Fruit fly (Drosophila melanogaster): ENCODE measurements around the gene S6kII.

Gene S6kII

dm6 chrX:22487667-22488593 lies 41.8 kb upstream of the S6kII start:
- no peak for TF ChIP-seq br (GFP tag; optimal IDR thresholded peaks at IDR 0.05)
- TF ChIP-seq OdsH (GFP tag; optimal IDR thresholded peaks at IDR 0.05) = peak; percentile 17
- peak; percentile 30 for TF ChIP-seq rgr (GFP tag; optimal IDR thresholded peaks at IDR 0.05)
- peak; percentile 41 for TF ChIP-seq woc (GFP tag; optimal IDR thresholded peaks at IDR 0.05)
- peak; percentile 8 for TF ChIP-seq psq (GFP tag; optimal IDR thresholded peaks at IDR 0.05)
- no peak for TF ChIP-seq Mio (GFP tag; optimal IDR thresholded peaks at IDR 0.05)
- no peak for TF ChIP-seq usp (GFP tag; optimal IDR thresholded peaks at IDR 0.05)
- TF ChIP-seq foxo (GFP tag; optimal IDR thresholded peaks at IDR 0.05) = peak in 1 of 2 experiments; percentile 30
- peak; percentile 48 for TF ChIP-seq HLH106 (tag; optimal IDR thresholded peaks at IDR 0.05)
- peak; percentile 18 for TF ChIP-seq brk (GFP tag; optimal IDR thresholded peaks at IDR 0.05)
- TF ChIP-seq GATAd (GFP tag; optimal IDR thresholded peaks at IDR 0.05) = no peak
- peak; percentile 35 for TF ChIP-seq fru (GFP tag; optimal IDR thresholded peaks at IDR 0.05)
- peak; percentile 47 for TF ChIP-seq CrebA (GFP tag; optimal IDR thresholded peaks at IDR 0.05; ENCODE audit: borderline replicate concordance)

dm6 chrX:22490584-22490983 lies 39.2 kb upstream of the S6kII start:
- TF ChIP-seq dl (GFP tag; optimal IDR thresholded peaks at IDR 0.05; ENCODE audit: insufficient read depth in 1 of 2, partially characterized antibody in 2 of 2) (peak in 1 of 2 experiments; percentile 22), Hnf4 (GFP tag; optimal IDR thresholded peaks at IDR 0.05) (no peak)

dm6 chrX:22491028-22491769 lies 38.6 kb upstream of the S6kII start:
- peak; percentile 65 for TF ChIP-seq psq (GFP tag; optimal IDR thresholded peaks at IDR 0.05)
- TF ChIP-seq Sp1 (GFP tag; optimal IDR thresholded peaks at IDR 0.05) = peak; percentile 76
- no peak for TF ChIP-seq pan (optimal IDR thresholded peaks at IDR 0.05)
- peak; percentile 58 for TF ChIP-seq Dif (GFP tag; optimal IDR thresholded peaks at IDR 0.05; ENCODE audit: partially characterized antibody)
- TF ChIP-seq GATAd (GFP tag; optimal IDR thresholded peaks at IDR 0.05) = no peak
- peak; percentile 3 for TF ChIP-seq tai (GFP tag; optimal IDR thresholded peaks at IDR 0.05)
- TF ChIP-seq Hr83 (GFP tag; optimal IDR thresholded peaks at IDR 0.05; ENCODE audit: poor library complexity, severe bottlenecking) = peak; percentile 53
- peak; percentile 3 for TF ChIP-seq br (GFP tag; optimal IDR thresholded peaks at IDR 0.05)
- no peak for TF ChIP-seq Mio (GFP tag; optimal IDR thresholded peaks at IDR 0.05)
- no peak for TF ChIP-seq Hnf4 (GFP tag; optimal IDR thresholded peaks at IDR 0.05)
- TF ChIP-seq Vsx2 (GFP tag; optimal IDR thresholded peaks at IDR 0.05; ENCODE audit: partially characterized antibody) = no peak
- no peak for TF ChIP-seq jim (GFP tag; optimal IDR thresholded peaks at IDR 0.05)
- TF ChIP-seq dmrt93B (GFP tag; optimal IDR thresholded peaks at IDR 0.05) = peak; percentile 64
- TF ChIP-seq Rel (GFP tag; optimal IDR thresholded peaks at IDR 0.05) = no peak
- no peak for TF ChIP-seq Rel (tag; optimal IDR thresholded peaks at IDR 0.05)
- no peak for TF ChIP-seq h (GFP tag; optimal IDR thresholded peaks at IDR 0.05)
- TF ChIP-seq woc (GFP tag; optimal IDR thresholded peaks at IDR 0.05) = peak; percentile 13
- no peak for TF ChIP-seq Abd-B (GFP tag; optimal IDR thresholded peaks at IDR 0.05)
- no peak for TF ChIP-seq dsf (GFP tag; optimal IDR thresholded peaks at IDR 0.05; ENCODE audit: borderline replicate concordance)
- no peak for TF ChIP-seq Hr78 (GFP tag; optimal IDR thresholded peaks at IDR 0.05)
- no peak for TF ChIP-seq Dfd (GFP tag; optimal IDR thresholded peaks at IDR 0.05)
- no peak for TF ChIP-seq sage (GFP tag; optimal IDR thresholded peaks at IDR 0.05)
- TF ChIP-seq fru (GFP tag; optimal IDR thresholded peaks at IDR 0.05) = no peak
- TF ChIP-seq OdsH (GFP tag; optimal IDR thresholded peaks at IDR 0.05) = peak; percentile 54
- TF ChIP-seq Myc (optimal IDR thresholded peaks at IDR 0.05) = no peak
- TF ChIP-seq rgr (GFP tag; optimal IDR thresholded peaks at IDR 0.05) = peak; percentile 51
- TF ChIP-seq Jra (GFP tag; optimal IDR thresholded peaks at IDR 0.05) = no peak
- no peak for TF ChIP-seq dl (GFP tag; optimal IDR thresholded peaks at IDR 0.05; ENCODE audit: insufficient read depth in 1 of 2, partially characterized antibody in 2 of 2)
- peak; percentile 25 for TF ChIP-seq sv (GFP tag; optimal IDR thresholded peaks at IDR 0.05)
- TF ChIP-seq foxo (GFP tag; optimal IDR thresholded peaks at IDR 0.05) = peak in 1 of 2 experiments; percentile 70
- TF ChIP-seq N (GFP tag; optimal IDR thresholded peaks at IDR 0.05) = no peak
- TF ChIP-seq brk (GFP tag; optimal IDR thresholded peaks at IDR 0.05) = no peak
- TF ChIP-seq usp (GFP tag; optimal IDR thresholded peaks at IDR 0.05) = no peak
- no peak for TF ChIP-seq ey (GFP tag; optimal IDR thresholded peaks at IDR 0.05)
- peak; percentile 8 for TF ChIP-seq CG9705 (GFP tag; optimal IDR thresholded peaks at IDR 0.05)
- TF ChIP-seq lola (GFP tag; optimal IDR thresholded peaks at IDR 0.05) = no peak
- peak; percentile 63 for TF ChIP-seq HLH106 (tag; optimal IDR thresholded peaks at IDR 0.05)
- no peak for TF ChIP-seq CG32264 (GFP tag; optimal IDR thresholded peaks at IDR 0.05)
- no peak for TF ChIP-seq CrebA (GFP tag; optimal IDR thresholded peaks at IDR 0.05; ENCODE audit: borderline replicate concordance)

Data from whole organism, wandering third instar larva.